Fruit fly (Drosophila melanogaster): ENCODE measurements around the gene Eig71Eb.

DNA sequence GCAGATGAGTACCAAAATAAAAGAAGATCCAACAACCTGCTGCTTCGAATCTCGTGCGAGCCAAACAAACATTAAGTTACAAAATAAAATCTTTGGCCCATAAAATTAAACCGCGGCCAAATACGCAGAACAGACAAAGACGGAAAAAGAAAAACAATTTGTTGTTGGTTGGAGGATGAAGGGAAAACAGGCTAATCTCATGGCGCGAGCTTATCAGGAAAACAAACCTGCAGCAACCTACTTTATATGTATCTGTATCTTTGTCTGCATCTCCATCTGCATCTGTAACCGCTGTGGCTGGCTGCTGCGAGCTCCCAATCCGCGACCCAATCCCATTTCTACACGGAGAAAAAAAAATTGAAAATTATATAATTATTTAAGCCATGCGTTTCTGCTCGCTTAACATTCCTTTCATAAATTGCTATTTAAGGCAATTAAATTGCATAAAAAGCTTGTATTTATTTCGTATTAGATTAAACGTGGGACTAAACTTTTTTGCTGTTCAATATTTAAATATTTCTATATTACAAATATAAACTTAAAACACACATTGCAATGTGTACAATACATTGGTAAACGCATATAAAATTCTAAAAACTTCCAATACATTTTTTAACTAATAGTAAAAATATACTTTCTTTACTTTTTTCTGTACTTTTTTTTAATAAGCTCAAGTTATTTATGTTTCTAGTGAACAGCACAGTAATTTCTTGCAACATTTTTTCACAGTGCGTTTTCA lies 43.2 kb downstream of the Eig71Eb start:
- no peak for TF ChIP-seq CG6813 (GFP tag; optimal IDR thresholded peaks at IDR 0.05)
- no peak for TF ChIP-seq Ptx1 (GFP tag; IDR thresholded peaks at IDR 0.05)
- no peak for TF ChIP-seq hb (GFP tag; IDR thresholded peaks at IDR 0.05; ENCODE audit: partially characterized antibody)
- TF ChIP-seq Hr51 (GFP tag; optimal IDR thresholded peaks at IDR 0.05), result peak in 1 of 2 experiments; percentile 55
- no peak for TF ChIP-seq HHEX (GFP tag; optimal IDR thresholded peaks at IDR 0.05)
- no peak for TF ChIP-seq BtbVII (GFP tag; optimal IDR thresholded peaks at IDR 0.05)

All from whole organism, embryonic.